In genomic region chr3R:31440561-31440960, dm6 we compare ENCODE assay signal across 2 fruit fly cellular contexts.
TF ChIP-seq lines count a peak whose summit lies in the region.

No protein-coding gene starts in this region.

- TF ChIP-seq CTCF in whole organism, embryonic (GFP tag; optimal IDR thresholded peaks at IDR 0.05; lab: Kevin White, UChicago) = no peak

TF ChIP-seq in whole organism, adult, 20 proteins besides CTCF, POLR2A, EP300 and RAD21:
- TF ChIP-seq Clk (GFP tag; optimal IDR thresholded peaks at IDR 0.05; lab: Kevin White, UChicago) (no peak), tj (GFP tag; optimal IDR thresholded peaks at IDR 0.05; lab: Kevin White, UChicago) (peak; percentile 93)
TF ChIP-seq in whole organism, adult: peak in this region for 1.

TF ChIP-seq in whole organism, embryonic, 481 proteins besides CTCF, POLR2A, EP300 and RAD21:
- TF ChIP-seq so (GFP tag; IDR thresholded peaks at IDR 0.05; lab: Robert Waterston, UW) (no peak), psq (GFP tag; optimal IDR thresholded peaks at IDR 0.05; lab: Kevin White, UChicago) (no peak), Ets65A (GFP tag; lab: Kevin White, UChicago) (peak; percentile 61), Dref (GFP tag; IDR thresholded peaks at IDR 0.05; lab: Robert Waterston, UW) (no peak), CG8924 (tag; optimal IDR thresholded peaks at IDR 0.05; lab: Kevin White, UChicago) (no peak), TFAM (GFP tag; optimal IDR thresholded peaks at IDR 0.05; lab: Kevin White, UChicago) (no peak)
